Worm (Caenorhabditis elegans) whole organism, late embryonic: Measurements from ENCODE around the gene hpo-30.

Experiments used
- ama-1 ChIP-seq: fragments of 150-350 bp; optimal IDR thresholded peaks from 2 replicates; lab custom pipeline; 2014
- ceh-18 ChIP-seq: sonication (generic microtip); optimal IDR thresholded peaks from 2 replicates; lab custom pipeline; 2016; ENCODE audit warnings: missing genetic modification characterization, missing compliant biosample characterization
- che-1 ChIP-seq: sonication (generic microtip); optimal IDR thresholded peaks from 2 replicates; lab custom pipeline; 2016; ENCODE audit warnings: mild to moderate bottlenecking, missing genetic modification characterization, missing compliant biosample characterization
- dve-1 ChIP-seq: sonication (generic microtip); optimal IDR thresholded peaks from 2 replicates; lab custom pipeline; 2017; ENCODE audit warnings: antibody characterized with exemption, mild to moderate bottlenecking, missing genetic modification characterization, missing compliant biosample characterization
- ets-4 ChIP-seq: sonication (generic microtip); optimal IDR thresholded peaks from 2 replicates; lab custom pipeline; 2016; ENCODE audit warnings: missing genetic modification characterization, missing compliant biosample characterization
- hlh-30 ChIP-seq: sonication (generic microtip); optimal IDR thresholded peaks from 2 replicates; lab custom pipeline; 2017; ENCODE audit warnings: antibody characterized with exemption, missing genetic modification characterization, missing compliant biosample characterization; ENCODE audit not compliant: insufficient read depth
- hlh-6 ChIP-seq: sonication (generic microtip); optimal IDR thresholded peaks from 2 replicates; lab custom pipeline; 2016; ENCODE audit warnings: missing genotype, missing genetic modification characterization, missing compliant biosample characterization
- pag-3 ChIP-seq: sonication (generic microtip); optimal IDR thresholded peaks from 2 replicates; lab custom pipeline; 2016; ENCODE audit warnings: missing compliant biosample characterization, missing genetic modification characterization, borderline replicate concordance

DNA sequence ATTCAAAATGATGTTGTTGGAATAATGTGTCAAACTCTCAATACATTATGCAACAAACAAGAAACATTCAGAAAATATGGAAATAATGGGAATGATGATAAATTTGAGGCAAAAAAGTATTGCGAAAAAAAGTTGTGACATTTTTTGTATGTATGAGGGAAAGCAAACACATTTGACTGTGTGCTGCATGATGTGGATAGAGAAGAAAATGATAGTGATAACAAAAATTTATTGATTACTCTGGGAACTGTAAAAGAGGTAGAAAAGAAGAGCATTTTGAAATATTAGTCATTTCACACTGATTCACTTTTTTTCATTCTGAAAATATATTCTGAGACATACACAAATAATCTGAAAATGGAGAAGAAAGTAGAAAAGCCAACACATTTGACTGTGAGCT is 37.7 kb upstream of the hpo-30 start:
- TF ChIP-seq ets-4 (tag; lab: Kevin White, UChicago) (no peak), ceh-18 (no peak), ama-1 (lab: Kevin White, UChicago) (no peak), pag-3 (tag; lab: Kevin White, UChicago) (no peak), che-1 (tag; lab: Kevin White, UChicago) (no peak), dve-1 (tag; lab: Kevin White, UChicago) (no peak), hlh-30 (no peak), hlh-6 (no peak)
